ENCODE assay signal across 2 fruit fly cellular contexts in the genomic region with DNA sequence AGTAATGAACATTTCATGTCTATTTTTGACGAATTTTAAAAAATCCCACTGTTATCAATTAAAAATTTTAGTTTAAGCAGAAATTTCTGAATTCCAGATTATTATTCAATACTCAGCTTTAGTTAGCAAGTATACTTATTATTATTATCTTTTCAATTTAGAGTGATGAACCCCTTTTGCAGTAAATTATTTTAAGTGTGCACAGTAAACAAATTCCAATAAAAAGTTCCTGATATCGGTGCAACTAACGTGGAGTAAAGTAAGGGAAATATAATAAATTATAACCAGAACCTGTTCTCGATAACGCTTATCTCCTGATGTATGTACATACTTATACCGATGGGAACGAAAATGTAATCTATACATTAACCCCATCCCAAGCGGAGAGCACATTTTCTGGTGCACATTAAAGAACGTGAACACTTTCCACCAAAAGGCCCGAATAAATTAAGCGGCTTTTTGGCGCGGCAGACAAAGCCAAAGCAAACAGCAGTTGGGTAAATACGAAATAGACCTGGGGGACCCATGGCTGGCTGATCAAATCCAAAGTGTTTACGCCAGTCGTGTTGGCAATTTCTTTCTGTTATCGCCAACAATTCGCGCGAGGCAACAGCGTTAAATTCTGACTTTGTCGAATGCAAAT.
TF ChIP-seq lines count a peak whose summit lies in the region.

No protein-coding gene starts in this region.

TF ChIP-seq in whole organism, embryonic, 481 proteins besides CTCF, POLR2A, EP300 and RAD21 (continued from another document and continues in another):
- TF ChIP-seq sd (tag; optimal IDR thresholded peaks at IDR 0.05; lab: Kevin White, UChicago) (no peak), zen2 (GFP tag; IDR thresholded peaks at IDR 0.05; lab: Robert Waterston, UW; ENCODE audit: partially characterized antibody) (no peak), CG2116 (GFP tag; optimal IDR thresholded peaks at IDR 0.05; lab: Kevin White, UChicago) (no peak), schlank (tag; optimal IDR thresholded peaks at IDR 0.05; lab: Kevin White, UChicago) (peak; percentile 71), CG13296 (GFP tag; optimal IDR thresholded peaks at IDR 0.05; lab: Kevin White, UChicago) (peak; percentile 29), TFAM (GFP tag; optimal IDR thresholded peaks at IDR 0.05; lab: Kevin White, UChicago) (no peak), CG17385 (GFP tag; optimal IDR thresholded peaks at IDR 0.05; lab: Kevin White, UChicago) (peak; percentile 3), CG5953 (GFP tag; IDR thresholded peaks at IDR 0.05; lab: Robert Waterston, UW) (0 out of 2 replicates have a peak, but pooled peaks have one; percentile 6), rib (GFP tag; IDR thresholded peaks at IDR 0.05; lab: Robert Waterston, UW) (no peak), Ets97D (GFP tag; optimal IDR thresholded peaks at IDR 0.05; lab: Kevin White, UChicago) (no peak), CG31224 (GFP tag; IDR thresholded peaks at IDR 0.05; lab: Robert Waterston, UW) (no peak), CG2129 (GFP tag; IDR thresholded peaks at IDR 0.05; lab: Robert Waterston, UW; ENCODE audit: partially characterized antibody) (no peak), ab (GFP tag; optimal IDR thresholded peaks at IDR 0.05; lab: Kevin White, UChicago) (no peak), Meics (GFP tag; optimal IDR thresholded peaks at IDR 0.05; lab: Kevin White, UChicago) (no peak), corto (GFP tag; optimal IDR thresholded peaks at IDR 0.05; lab: Kevin White, UChicago) (peak; percentile 19), run (tag; optimal IDR thresholded peaks at IDR 0.05; lab: Kevin White, UChicago) (no peak), Ada2b (GFP tag; IDR thresholded peaks at IDR 0.05; lab: Robert Waterston, UW) (no peak), crol (GFP tag; IDR thresholded peaks at IDR 0.05; lab: Robert Waterston, UW) (no peak), Neu2 (GFP tag; optimal IDR thresholded peaks at IDR 0.05; lab: Kevin White, UChicago; ENCODE audit: borderline replicate concordance) (no peak), CG12744 (GFP tag; optimal IDR thresholded peaks at IDR 0.05; lab: Kevin White, UChicago) (peak; percentile 8), zen (tag; optimal IDR thresholded peaks at IDR 0.05; lab: Kevin White, UChicago) (no peak), row (GFP tag; IDR thresholded peaks at IDR 0.05; lab: Robert Waterston, UW) (no peak), CG2678 (tag; optimal IDR thresholded peaks at IDR 0.05; lab: Kevin White, UChicago) (no peak), CG1647 (GFP tag; optimal IDR thresholded peaks at IDR 0.05; lab: Kevin White, UChicago) (no peak), jumu (GFP tag; optimal IDR thresholded peaks at IDR 0.05; lab: Kevin White, UChicago) (no peak), CG15269 (tag; optimal IDR thresholded peaks at IDR 0.05; lab: Kevin White, UChicago) (no peak), gem (tag; optimal IDR thresholded peaks at IDR 0.05; lab: Kevin White, UChicago) (no peak), CG33213 (GFP tag; optimal IDR thresholded peaks at IDR 0.05; lab: Kevin White, UChicago) (no peak), tio (GFP tag; optimal IDR thresholded peaks at IDR 0.05; lab: Kevin White, UChicago) (no peak), zf30C (GFP tag; optimal IDR thresholded peaks at IDR 0.05; lab: Kevin White, UChicago) (no peak), CG10431 (GFP tag; optimal IDR thresholded peaks at IDR 0.05; lab: Kevin White, UChicago) (no peak), Nf-YC (tag; optimal IDR thresholded peaks at IDR 0.05; lab: Kevin White, UChicago) (no peak), CG14014 (GFP tag; IDR thresholded peaks at IDR 0.05; lab: Robert Waterston, UW) (no peak), E2f1 (GFP tag; IDR thresholded peaks at IDR 0.05; lab: Robert Waterston, UW) (no peak), CG1233 (GFP tag; optimal IDR thresholded peaks at IDR 0.05; lab: Kevin White, UChicago) (no peak), CG15514 (GFP tag; optimal IDR thresholded peaks at IDR 0.05; lab: Kevin White, UChicago) (no peak), Dll (GFP tag; IDR thresholded peaks at IDR 0.05; lab: Robert Waterston, UW; ENCODE audit: partially characterized antibody) (no peak), ATbp (GFP tag; optimal IDR thresholded peaks at IDR 0.05; lab: Kevin White, UChicago) (peak; percentile 67), H2.0 (GFP tag; IDR thresholded peaks at IDR 0.05; lab: Robert Waterston, UW) (no peak), Doc2 (GFP tag; IDR thresholded peaks at IDR 0.05; lab: Robert Waterston, UW) (no peak), Abd-B (GFP tag; optimal IDR thresholded peaks at IDR 0.05; lab: Kevin White, UChicago) (no peak), CG17361 (GFP tag; IDR thresholded peaks at IDR 0.05; lab: Robert Waterston, UW) (no peak), CG12219 (GFP tag; optimal IDR thresholded peaks at IDR 0.05; lab: Kevin White, UChicago) (peak; percentile 22), chm (GFP tag; IDR thresholded peaks at IDR 0.05; lab: Robert Waterston, UW) (peak; percentile 61), NK7.1 (GFP tag; optimal IDR thresholded peaks at IDR 0.05; lab: Kevin White, UChicago) (no peak), CG9215 (GFP tag; IDR thresholded peaks at IDR 0.05; lab: Robert Waterston, UW) (no peak), oc (tag; optimal IDR thresholded peaks at IDR 0.05; lab: Kevin White, UChicago) (no peak), CG17829 (tag; optimal IDR thresholded peaks at IDR 0.05; lab: Kevin White, UChicago) (no peak), CG15073 (GFP tag; optimal IDR thresholded peaks at IDR 0.05; lab: Kevin White, UChicago) (no peak), CG3995 (GFP tag; optimal IDR thresholded peaks at IDR 0.05; lab: Kevin White, UChicago) (peak; percentile 3), Bgb (GFP tag; IDR thresholded peaks at IDR 0.05; lab: Robert Waterston, UW; ENCODE audit: partially characterized antibody) (no peak), NC2α (GFP tag; optimal IDR thresholded peaks at IDR 0.05; lab: Kevin White, UChicago) (no peak), nau (GFP tag; optimal IDR thresholded peaks at IDR 0.05; lab: Kevin White, UChicago) (no peak), luna (GFP tag; optimal IDR thresholded peaks at IDR 0.05; lab: Kevin White, UChicago) (no peak), zfh1 (GFP tag; IDR thresholded peaks at IDR 0.05; lab: Robert Waterston, UW) (peak; percentile 34; the same call in 1 of the 3 replicates), fd3F (GFP tag; optimal IDR thresholded peaks at IDR 0.05; lab: Kevin White, UChicago) (no peak), CG8924 (tag; optimal IDR thresholded peaks at IDR 0.05; lab: Kevin White, UChicago) (no peak), nerfin-2 (GFP tag; IDR thresholded peaks at IDR 0.05; lab: Robert Waterston, UW; ENCODE audit: partially characterized antibody) (no peak), lmd (GFP tag; IDR thresholded peaks at IDR 0.05; lab: Robert Waterston, UW) (no peak), CG34224 (GFP tag; IDR thresholded peaks at IDR 0.05; lab: Robert Waterston, UW; ENCODE audit: partially characterized antibody) (no peak), Oli (tag; optimal IDR thresholded peaks at IDR 0.05; lab: Kevin White, UChicago) (no peak), Hand (GFP tag; optimal IDR thresholded peaks at IDR 0.05; lab: Kevin White, UChicago) (no peak), CG7987 (GFP tag; optimal IDR thresholded peaks at IDR 0.05; lab: Kevin White, UChicago) (peak; percentile 31), Stat92E (GFP tag; optimal IDR thresholded peaks at IDR 0.05; lab: Kevin White, UChicago) (no peak)

TF ChIP-seq in whole organism, wandering third instar larva, 38 proteins besides CTCF, POLR2A, EP300 and RAD21 (continued from another document):
- TF ChIP-seq fru (GFP tag; optimal IDR thresholded peaks at IDR 0.05; lab: Kevin White, UChicago), result peak; percentile 74
- TF ChIP-seq br (GFP tag; optimal IDR thresholded peaks at IDR 0.05; lab: Kevin White, UChicago), result peak; percentile 88
- TF ChIP-seq tai (GFP tag; optimal IDR thresholded peaks at IDR 0.05; lab: Kevin White, UChicago), result no peak
- TF ChIP-seq rgr (GFP tag; optimal IDR thresholded peaks at IDR 0.05; lab: Kevin White, UChicago), result peak; percentile 90
- peak; percentile 67 for TF ChIP-seq Sp1 (GFP tag; optimal IDR thresholded peaks at IDR 0.05; lab: Kevin White, UChicago)
- peak; percentile 66 for TF ChIP-seq psq (GFP tag; optimal IDR thresholded peaks at IDR 0.05; lab: Kevin White, UChicago)
- TF ChIP-seq Myc (optimal IDR thresholded peaks at IDR 0.05; lab: Kevin White, UChicago), result no peak
- TF ChIP-seq woc (GFP tag; optimal IDR thresholded peaks at IDR 0.05; lab: Kevin White, UChicago), result no peak
- TF ChIP-seq Jra (GFP tag; optimal IDR thresholded peaks at IDR 0.05; lab: Kevin White, UChicago), result peak; percentile 81
- TF ChIP-seq Vsx2 (GFP tag; optimal IDR thresholded peaks at IDR 0.05; lab: Kevin White, UChicago; ENCODE audit: partially characterized antibody), result no peak
- no peak for TF ChIP-seq pan (optimal IDR thresholded peaks at IDR 0.05; lab: Kevin White, UChicago)
